Comparison of ENCODE assay signal across 2 fruit fly cellular contexts in genomic region chr2L:16234817-16235216, dm6.
TF ChIP-seq lines count a peak whose summit lies in the region.

No protein-coding gene starts in this region.

- no peak for TF ChIP-seq CTCF in whole organism, embryonic (GFP tag; optimal IDR thresholded peaks at IDR 0.05; lab: Kevin White, UChicago)

TF ChIP-seq in whole organism, adult, 20 proteins besides CTCF, POLR2A, EP300 and RAD21:
- TF ChIP-seq Mnt (GFP tag; optimal IDR thresholded peaks at IDR 0.05; lab: Kevin White, UChicago) (peak; percentile 41), CG11617 (GFP tag; optimal IDR thresholded peaks at IDR 0.05; lab: Kevin White, UChicago) (no peak)
TF ChIP-seq in whole organism, adult: peak in this region for 1.

TF ChIP-seq in whole organism, embryonic, 481 proteins besides CTCF, POLR2A, EP300 and RAD21:
- TF ChIP-seq Dip2 (GFP tag; IDR thresholded peaks at IDR 0.05; lab: Robert Waterston, UW) (no peak), Adf1 (GFP tag; IDR thresholded peaks at IDR 0.05; lab: Robert Waterston, UW) (peak; percentile 87), tio (GFP tag; optimal IDR thresholded peaks at IDR 0.05; lab: Kevin White, UChicago) (no peak), Lhr (GFP tag; optimal IDR thresholded peaks at IDR 0.05; lab: Kevin White, UChicago) (no peak), CG4404 (GFP tag; IDR thresholded peaks at IDR 0.05; lab: Robert Waterston, UW) (no peak), BtbVII (GFP tag; optimal IDR thresholded peaks at IDR 0.05; lab: Kevin White, UChicago) (no peak), tll (GFP tag; optimal IDR thresholded peaks at IDR 0.05; lab: Kevin White, UChicago) (peak in 1 of 2 experiments; percentile 14), Trl (optimal IDR thresholded peaks at IDR 0.05; lab: Kevin White, UChicago) (peak; percentile 36 to 58), Trl (GFP tag; optimal IDR thresholded peaks at IDR 0.05; lab: Kevin White, UChicago) (no peak), kah (GFP tag; optimal IDR thresholded peaks at IDR 0.05; lab: Kevin White, UChicago) (peak; percentile 98), CG10654 (GFP tag; optimal IDR thresholded peaks at IDR 0.05; lab: Kevin White, UChicago) (no peak), ewg (GFP tag; optimal IDR thresholded peaks at IDR 0.05; lab: Kevin White, UChicago) (peak; percentile 59), crp (GFP tag; optimal IDR thresholded peaks at IDR 0.05; lab: Kevin White, UChicago) (peak in 1 of 2 experiments; percentile 72), scrt (GFP tag; optimal IDR thresholded peaks at IDR 0.05; lab: Kevin White, UChicago) (peak; percentile 97), Spps (tag; optimal IDR thresholded peaks at IDR 0.05; lab: Kevin White, UChicago) (no peak), CG3163 (GFP tag; optimal IDR thresholded peaks at IDR 0.05; lab: Kevin White, UChicago) (peak; percentile 90), CG34224 (GFP tag; IDR thresholded peaks at IDR 0.05; lab: Robert Waterston, UW; ENCODE audit: partially characterized antibody) (0 out of 3 replicates have a peak, but pooled peaks have one; percentile 33)
